Fruit fly (Drosophila melanogaster): Measurements from ENCODE around the gene CG7768.

Gene CG7768

dm6 chr3L:14170531-14170930 lies 47.5 kb upstream of the CG7768 start:
- TF ChIP-seq gem (tag; optimal IDR thresholded peaks at IDR 0.05) (peak; percentile 23), CG12299 (tag; optimal IDR thresholded peaks at IDR 0.05) (no peak), vvl (GFP tag; IDR thresholded peaks at IDR 0.05) (0 out of 2 replicates have a peak, but pooled peaks have one; percentile 6), MESR4 (GFP tag; optimal IDR thresholded peaks at IDR 0.05) (no peak), Ptx1 (GFP tag; IDR thresholded peaks at IDR 0.05) (0 out of 2 replicates have a peak, but pooled peaks have one; percentile 6), CG10267 (tag; optimal IDR thresholded peaks at IDR 0.05) (peak; percentile 2), CG10979 (tag; optimal IDR thresholded peaks at IDR 0.05) (peak; percentile 53), peb (GFP tag; IDR thresholded peaks at IDR 0.05) (0 out of 2 replicates have a peak, but pooled peaks have one; percentile 12), ara (GFP tag; IDR thresholded peaks at IDR 0.05) (peak; percentile 71), prd (optimal IDR thresholded peaks at IDR 0.05) (no peak), prd (GFP tag; IDR thresholded peaks at IDR 0.05) (peak; percentile 56; the same call in 2 of the 3 replicates), Med (GFP tag) (peak; percentile 30), bsh (GFP tag; optimal IDR thresholded peaks at IDR 0.05) (peak in 1 of 2 experiments; percentile 12), zfh1 (GFP tag; IDR thresholded peaks at IDR 0.05) (0 out of 3 replicates have a peak, but pooled peaks have one; percentile 25), pan (optimal IDR thresholded peaks at IDR 0.05) (no peak), pan (GFP tag; optimal IDR thresholded peaks at IDR 0.05 in 1 of 2, IDR thresholded peaks at IDR 0.05 in 1 of 2) (peak in 1 of 2 experiments; percentile 29), sens (GFP tag) (peak; percentile 67), CG18262 (tag; optimal IDR thresholded peaks at IDR 0.05) (peak; percentile 16), dmrt99B (tag; optimal IDR thresholded peaks at IDR 0.05) (peak; percentile 19), CG9727 (GFP tag; optimal IDR thresholded peaks at IDR 0.05) (peak; percentile 18), PHDP (tag; optimal IDR thresholded peaks at IDR 0.05) (no peak), D (optimal IDR thresholded peaks at IDR 0.05) (no peak), D (GFP tag; optimal IDR thresholded peaks at IDR 0.05) (peak; percentile 81), Antp (GFP tag; optimal IDR thresholded peaks at IDR 0.05) (peak; percentile 3), CG34376 (GFP tag; optimal IDR thresholded peaks at IDR 0.05) (no peak), lmd (GFP tag; IDR thresholded peaks at IDR 0.05) (0 out of 2 replicates have a peak, but pooled peaks have one; percentile 23), CG4360 (GFP tag; IDR thresholded peaks at IDR 0.05) (peak; percentile 17; the same call in 1 of the 2 replicates), CG10959 (GFP tag; IDR thresholded peaks at IDR 0.05) (peak; percentile 41; the same call in 1 of the 2 replicates), CG4424 (GFP tag; optimal IDR thresholded peaks at IDR 0.05) (peak; percentile 17), sisA (GFP tag; IDR thresholded peaks at IDR 0.05) (peak; percentile 17; the same call in 1 of the 2 replicates), HLH54F (GFP tag; optimal IDR thresholded peaks at IDR 0.05) (no peak), CG17361 (GFP tag; IDR thresholded peaks at IDR 0.05) (0 out of 3 replicates have a peak, but pooled peaks have one; percentile 21), Xrp1 (GFP tag; IDR thresholded peaks at IDR 0.05) (peak; percentile 57; the same call in 1 of the 2 replicates), phol (tag; optimal IDR thresholded peaks at IDR 0.05) (peak; percentile 46), CG9215 (GFP tag; IDR thresholded peaks at IDR 0.05) (no peak), stc (GFP tag; IDR thresholded peaks at IDR 0.05) (peak; percentile 19; the same call in 1 of the 2 replicates), CG2678 (tag; optimal IDR thresholded peaks at IDR 0.05) (peak; percentile 24), wek (GFP tag; optimal IDR thresholded peaks at IDR 0.05) (no peak), CG32772 (GFP tag; IDR thresholded peaks at IDR 0.05) (peak; percentile 46), ind (GFP tag; optimal IDR thresholded peaks at IDR 0.05) (peak; percentile 0), onecut (GFP tag; IDR thresholded peaks at IDR 0.05) (no peak), row (GFP tag; IDR thresholded peaks at IDR 0.05) (0 out of 3 replicates have a peak, but pooled peaks have one; percentile 11), CG2712 (tag; optimal IDR thresholded peaks at IDR 0.05) (peak; percentile 7), oc (tag; optimal IDR thresholded peaks at IDR 0.05) (no peak), CG12744 (GFP tag; optimal IDR thresholded peaks at IDR 0.05) (no peak)

Measured in whole organism, embryonic.